Fruit fly (Drosophila melanogaster) whole organism, embryonic: ENCODE results near the gene CG31495.

Experiments
- Antp ChIP-seq: fragments of 200-800 bp; sonication (Bioruptor generic); optimal IDR thresholded peaks from 3 replicates; lab custom pipeline; 2016; ENCODE audit warnings: missing biosample characterization, missing genetic modification characterization
- Bdp1 ChIP-seq: fragments of 200-800 bp; sonication (Bioruptor generic); optimal IDR thresholded peaks from 3 replicates; lab custom pipeline; 2016; ENCODE audit warnings: missing biosample characterization, missing genetic modification characterization
- CG10462 ChIP-seq: fragments of 200-800 bp; sonication (Bioruptor generic); optimal IDR thresholded peaks from 2 replicates; lab custom pipeline; 2016; ENCODE audit warnings: missing biosample characterization, missing genetic modification characterization
- CG10654 ChIP-seq: fragments of 200-800 bp; sonication (Bioruptor generic); optimal IDR thresholded peaks from 2 replicates; lab custom pipeline; 2016; ENCODE audit warnings: missing biosample characterization, missing genetic modification characterization
- CG11504 ChIP-seq: fragments of 200-800 bp; sonication (Bioruptor generic); optimal IDR thresholded peaks from 3 replicates; lab custom pipeline; 2019; ENCODE audit warnings: missing biosample characterization, mild to moderate bottlenecking, missing genetic modification characterization, moderate library complexity
- CG12104 ChIP-seq: fragments of 200-800 bp; sonication (Bioruptor generic); optimal IDR thresholded peaks from 3 replicates; lab custom pipeline; 2016; ENCODE audit warnings: missing biosample characterization, missing genetic modification characterization
- CG12659 ChIP-seq: fragments of 200-800 bp; sonication (Bioruptor generic); optimal IDR thresholded peaks from 3 replicates; lab custom pipeline; 2017; ENCODE audit warnings: mild to moderate bottlenecking, missing biosample characterization, missing genetic modification reagents, missing genetic modification characterization
- CG14014 ChIP-seq: fragments of 200-800 bp; sonication (Bioruptor generic); IDR thresholded peaks from 2 replicates; pipeline ENCODE4 v1.3.6; 2022; ENCODE audit warnings: missing biosample characterization, missing genetic modification characterization
- CG14860 ChIP-seq: fragments of 200-800 bp; sonication (Bioruptor generic); IDR thresholded peaks from 3 replicates; pipeline ENCODE4 v1.3.6; 2022; ENCODE audit warnings: missing biosample characterization, missing genetic modification characterization; ENCODE audit not compliant: partially characterized antibody
- CG17186 ChIP-seq: fragments of 200-800 bp; sonication (Bioruptor generic); optimal IDR thresholded peaks from 3 replicates; lab custom pipeline; 2017; ENCODE audit warnings: missing biosample characterization, missing genetic modification reagents, missing genetic modification characterization
- CG1832 ChIP-seq: fragments of 200-800 bp; sonication (Bioruptor generic); optimal IDR thresholded peaks from 2 replicates; lab custom pipeline; 2017; ENCODE audit warnings: missing biosample characterization, mild to moderate bottlenecking, missing genetic modification characterization, inconsistent platforms
- CG18619 ChIP-seq: fragments of 200-800 bp; sonication (Bioruptor generic); optimal IDR thresholded peaks from 3 replicates; lab custom pipeline; 2017; ENCODE audit warnings: missing biosample characterization, mild to moderate bottlenecking, missing genetic modification characterization
- CG3838 ChIP-seq: fragments of 200-800 bp; sonication (Bioruptor generic); optimal IDR thresholded peaks from 3 replicates; lab custom pipeline; 2016; ENCODE audit warnings: missing biosample characterization, missing genetic modification characterization
- CG4328 ChIP-seq: fragments of 200-800 bp; sonication (Bioruptor generic); optimal IDR thresholded peaks from 3 replicates; lab custom pipeline; 2017; ENCODE audit warnings: missing biosample characterization, missing genetic modification reagents, missing genetic modification characterization
- CG5180 ChIP-seq: fragments of 200-800 bp; sonication (Bioruptor generic); optimal IDR thresholded peaks from 3 replicates; lab custom pipeline; 2017; ENCODE audit warnings: missing biosample characterization, missing genetic modification characterization, mild to moderate bottlenecking, moderate library complexity, missing genetic modification reagents
- CG5953 ChIP-seq: fragments of 200-800 bp; sonication (Bioruptor generic); IDR thresholded peaks from 2 replicates; pipeline ENCODE4 v1.3.6; 2022; ENCODE audit warnings: missing biosample characterization, missing genetic modification characterization
- CG8089 ChIP-seq: fragments of 200-800 bp; sonication (Bioruptor generic); optimal IDR thresholded peaks from 3 replicates; lab custom pipeline; 2016; ENCODE audit warnings: missing biosample characterization, missing genetic modification characterization
- CG8944 ChIP-seq: fragments of 200-800 bp; sonication (Bioruptor generic); optimal IDR thresholded peaks from 3 replicates; lab custom pipeline; 2016; ENCODE audit warnings: missing biosample characterization, missing genetic modification characterization
- CHES-1-like ChIP-seq: fragments of 200-800 bp; sonication (Bioruptor generic); optimal IDR thresholded peaks from 2 replicates; lab custom pipeline; 2016; ENCODE audit warnings: missing biosample characterization, missing genetic modification characterization
- Fer1 ChIP-seq: fragments of 200-800 bp; sonication (Bioruptor generic); optimal IDR thresholded peaks from 2 replicates; lab custom pipeline; 2017; ENCODE audit warnings: missing biosample characterization, mild to moderate bottlenecking, missing genetic modification characterization
- Gsc ChIP-seq: fragments of 200-800 bp; sonication (Bioruptor generic); IDR thresholded peaks from 2 replicates; pipeline ENCODE4 v1.3.6; 2022; ENCODE audit warnings: missing biosample characterization, missing genetic modification characterization
- HLH4C ChIP-seq: fragments of 200-800 bp; sonication (Bioruptor generic); IDR thresholded peaks from 3 replicates; pipeline ENCODE4 v1.3.6; 2022; ENCODE audit warnings: missing biosample characterization, missing genetic modification characterization; ENCODE audit not compliant: partially characterized antibody
- Hey ChIP-seq: fragments of 200-800 bp; sonication (Bioruptor generic); optimal IDR thresholded peaks from 3 replicates; lab custom pipeline; 2018; ENCODE audit warnings: missing biosample characterization, mild to moderate bottlenecking, missing genetic modification characterization
- NFAT ChIP-seq: fragments of 200-800 bp; sonication (Bioruptor generic); IDR thresholded peaks from 2 replicates; pipeline ENCODE4 v1.3.6; 2022; ENCODE audit warnings: missing biosample characterization, missing genetic modification characterization
- Opbp ChIP-seq: fragments of 200-800 bp; sonication (Bioruptor generic); IDR thresholded peaks from 3 replicates; pipeline ENCODE4 v1.3.6; 2022; ENCODE audit warnings: missing biosample characterization, missing genetic modification characterization; ENCODE audit not compliant: partially characterized antibody
- Scr ChIP-seq: fragments of 200-800 bp; sonication (Bioruptor generic); IDR thresholded peaks from 2 replicates; pipeline ENCODE4 v1.3.6; 2022; ENCODE audit warnings: missing biosample characterization, missing genetic modification characterization; ENCODE audit not compliant: partially characterized antibody
- Sin3A ChIP-seq: fragments of >200 bp; optimal IDR thresholded peaks from 2 replicates; lab custom pipeline; 2018
- aop ChIP-seq: fragments of 200-800 bp; sonication (Bioruptor generic); IDR thresholded peaks from 2 replicates; pipeline ENCODE4 v1.3.6; 2022; ENCODE audit warnings: missing biosample characterization, missing genetic modification characterization
- bsh ChIP-seq, 2 experiments: fragments of 200-800 bp; sonication (Bioruptor generic); optimal IDR thresholded peaks; 2 replicates each; lab custom pipeline; 2017 to 2018; ENCODE audit warnings: mild to moderate bottlenecking in 2 of 2, missing biosample characterization in 2 of 2, missing genetic modification characterization in 2 of 2, moderate library complexity in 1 of 2
- caup ChIP-seq: fragments of 200-800 bp; sonication (Bioruptor generic); optimal IDR thresholded peaks from 3 replicates; lab custom pipeline; 2017; ENCODE audit warnings: missing biosample characterization, mild to moderate bottlenecking, missing genetic modification characterization, moderate library complexity; ENCODE audit not compliant: severe bottlenecking
- ci ChIP-seq: fragments of 200-800 bp; sonication (Bioruptor generic); IDR thresholded peaks from 3 replicates; pipeline ENCODE4 v1.3.6; 2022; ENCODE audit warnings: missing biosample characterization, missing genetic modification characterization
- dati ChIP-seq: fragments of 200-800 bp; sonication (Bioruptor generic); IDR thresholded peaks from 2 replicates; pipeline ENCODE4 v1.3.6; 2022; ENCODE audit warnings: missing biosample characterization, missing genetic modification characterization
- dimm ChIP-seq: fragments of 200-800 bp; sonication (Bioruptor generic); IDR thresholded peaks from 2 replicates; pipeline ENCODE4 v1.3.6; 2022; ENCODE audit warnings: missing biosample characterization, missing genetic modification characterization
- disco-r ChIP-seq: fragments of 200-800 bp; sonication (Bioruptor generic); optimal IDR thresholded peaks from 2 replicates; lab custom pipeline; 2016; ENCODE audit warnings: missing biosample characterization, missing genetic modification characterization
- fd3F ChIP-seq: fragments of 200-800 bp; sonication (Bioruptor generic); optimal IDR thresholded peaks from 2 replicates; lab custom pipeline; 2018; ENCODE audit warnings: missing biosample characterization, mild to moderate bottlenecking, missing genetic modification characterization, moderate library complexity
- gce ChIP-seq: fragments of 200-800 bp; sonication (Bioruptor generic); IDR thresholded peaks from 3 replicates; pipeline ENCODE4 v1.3.6; 2022; ENCODE audit warnings: missing biosample characterization, missing genetic modification characterization
- inv ChIP-seq: fragments of 200-800 bp; sonication (Bioruptor generic); IDR thresholded peaks from 2 replicates; pipeline ENCODE4 v1.3.6; 2022; ENCODE audit warnings: missing biosample characterization, missing genetic modification characterization; ENCODE audit not compliant: partially characterized antibody
- knrl ChIP-seq: fragments of 200-800 bp; sonication (Bioruptor generic); IDR thresholded peaks from 3 replicates; pipeline ENCODE4 v1.3.6; 2022; ENCODE audit warnings: missing biosample characterization, missing genetic modification characterization; ENCODE audit not compliant: partially characterized antibody
- otp ChIP-seq: fragments of 200-800 bp; sonication (Bioruptor generic); IDR thresholded peaks from 3 replicates; pipeline ENCODE4, ENCODE4 v1.3.6; 2022; ENCODE audit warnings: missing biosample characterization, missing genetic modification characterization
- p53 ChIP-seq: fragments of 200-800 bp; sonication (Bioruptor generic); optimal IDR thresholded peaks from 2 replicates; lab custom pipeline; 2016; ENCODE audit warnings: missing biosample characterization, missing genetic modification characterization
- pros ChIP-seq: fragments of 200-800 bp; sonication (Bioruptor generic); optimal IDR thresholded peaks from 3 replicates; lab custom pipeline; 2019; ENCODE audit warnings: missing biosample characterization, mild to moderate bottlenecking, missing genetic modification characterization, moderate library complexity
- ro ChIP-seq: fragments of 200-800 bp; sonication (Bioruptor generic); IDR thresholded peaks from 2 replicates; pipeline ENCODE4 v1.3.6; 2022; ENCODE audit warnings: missing biosample characterization, missing genetic modification characterization
- sens ChIP-seq: fragments of 200-800 bp; sonication (Bioruptor generic); peaks from one replicate; lab custom pipeline; 2016; ENCODE audit warnings: missing biosample characterization, missing genetic modification characterization
- sna ChIP-seq: fragments of 200-800 bp; sonication (Bioruptor generic); IDR thresholded peaks from 2 replicates; pipeline ENCODE4 v1.3.6; 2022; ENCODE audit warnings: missing biosample characterization, missing genetic modification characterization; ENCODE audit not compliant: partially characterized antibody
- trh ChIP-seq: fragments of 200-800 bp; sonication (Bioruptor generic); optimal IDR thresholded peaks from 2 replicates; lab custom pipeline; 2016; ENCODE audit warnings: missing biosample characterization, missing genetic modification characterization
- ttk ChIP-seq: fragments of 200-800 bp; sonication (Bioruptor generic); IDR thresholded peaks from 2 replicates; pipeline ENCODE4 v2.1.2; 2022; ENCODE audit warnings: missing biosample characterization, missing genetic modification characterization
- unc-4 ChIP-seq: fragments of 200-800 bp; sonication (Bioruptor generic); IDR thresholded peaks from 2 replicates; pipeline ENCODE4 v1.3.6; 2022; ENCODE audit warnings: missing biosample characterization, missing genetic modification characterization; ENCODE audit not compliant: partially characterized antibody
- vnd ChIP-seq: fragments of 200-800 bp; sonication (Bioruptor generic); IDR thresholded peaks from 3 replicates; pipeline ENCODE4 v1.3.6; 2022; ENCODE audit warnings: missing biosample characterization, missing genetic modification characterization; ENCODE audit not compliant: partially characterized antibody
- wek ChIP-seq: fragments of 200-800 bp; sonication (Bioruptor generic); optimal IDR thresholded peaks from 3 replicates; lab custom pipeline; 2018; ENCODE audit warnings: missing biosample characterization, mild to moderate bottlenecking, missing genetic modification characterization, moderate library complexity
- zen ChIP-seq: fragments of 200-800 bp; sonication (Bioruptor generic); optimal IDR thresholded peaks from 3 replicates; lab custom pipeline; 2018; ENCODE audit warnings: missing biosample characterization, mild to moderate bottlenecking, missing genetic modification characterization, moderate library complexity

The CG31495 gene

DNA sequence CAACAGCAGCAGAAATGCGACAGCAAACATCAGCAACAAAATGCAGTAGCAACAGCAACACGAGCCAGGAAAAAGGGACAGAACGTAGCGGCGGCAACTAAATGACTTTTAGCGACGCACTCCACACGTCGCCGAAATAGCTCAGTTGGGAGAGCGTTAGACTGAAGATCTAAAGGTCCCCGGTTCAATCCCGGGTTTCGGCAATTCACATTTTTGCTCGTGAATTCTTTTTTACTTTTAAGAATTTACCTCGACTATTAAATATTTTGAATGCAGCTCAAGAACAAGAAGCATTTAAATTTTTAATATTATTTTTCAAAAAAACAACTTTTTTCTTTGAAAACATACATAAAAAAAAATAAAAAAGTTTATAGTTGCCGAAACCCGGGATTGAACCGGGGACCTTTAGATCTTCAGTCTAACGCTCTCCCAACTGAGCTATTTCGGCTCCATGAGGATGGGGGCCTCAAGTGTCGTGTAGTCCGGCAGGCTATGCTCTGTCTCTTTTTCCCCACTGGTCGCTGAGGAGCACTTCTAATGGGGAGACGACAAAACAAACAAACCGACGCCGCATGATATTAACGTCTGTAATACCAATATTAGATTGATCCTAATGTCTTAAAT is 41.8 kb downstream of the CG31495 start (continued):
- TF ChIP-seq pros (no peak), zen (tag; lab: Kevin White, UChicago) (no peak), dati (GFP tag; lab: Robert Waterston, UW) (no peak), CG12659 (GFP tag; lab: Kevin White, UChicago) (no peak), ro (GFP tag; lab: Robert Waterston, UW) (no peak), wek (no peak), CG5180 (GFP tag; lab: Kevin White, UChicago) (no peak), Fer1 (GFP tag; lab: Kevin White, UChicago) (no peak), Antp (no peak), bsh (GFP tag; optimal IDR thresholded peaks at IDR 0.05; lab: Kevin White, UChicago) (no peak), CG11504 (tag; lab: Kevin White, UChicago) (peak; percentile 18), CG3838 (no peak), CG14860 (GFP tag; lab: Robert Waterston, UW) (peak; percentile 75), dimm (GFP tag; lab: Robert Waterston, UW) (no peak), gce (GFP tag; lab: Robert Waterston, UW) (no peak), CG18619 (GFP tag; lab: Kevin White, UChicago) (no peak), ttk (no peak), Hey (no peak), aop (GFP tag; lab: Robert Waterston, UW) (peak; percentile 43; the same call in 1 of the 2 replicates), knrl (peak; percentile 63), trh (GFP tag; lab: Kevin White, UChicago) (no peak), CG10654 (no peak), CG8089 (GFP tag; lab: Kevin White, UChicago) (no peak), sna (GFP tag; lab: Robert Waterston, UW) (peak; percentile 67), caup (GFP tag; lab: Kevin White, UChicago) (no peak), vnd (GFP tag; lab: Robert Waterston, UW) (peak; percentile 65), unc-4 (GFP tag; lab: Robert Waterston, UW) (peak; percentile 36; the same call in 1 of the 2 replicates), CG5953 (GFP tag; lab: Robert Waterston, UW) (no peak), p53 (GFP tag; lab: Kevin White, UChicago) (no peak), CG10462 (GFP tag; lab: Kevin White, UChicago) (no peak), CG14014 (GFP tag; lab: Robert Waterston, UW) (no peak), sens (GFP tag; lab: Kevin White, UChicago) (peak; percentile 45), HLH4C (GFP tag; lab: Robert Waterston, UW) (peak; percentile 66), CG12104 (no peak), CG1832 (GFP tag; lab: Kevin White, UChicago) (peak; percentile 27), ci (GFP tag; lab: Robert Waterston, UW) (0 out of 3 replicates have a peak, but pooled peaks have one; percentile 12), CHES-1-like (GFP tag; lab: Kevin White, UChicago) (no peak), NFAT (GFP tag; lab: Robert Waterston, UW) (no peak), CG8944 (GFP tag; lab: Kevin White, UChicago) (no peak), Opbp (GFP tag; lab: Robert Waterston, UW) (peak; percentile 74; the same call in 2 of the 3 replicates), Scr (peak; percentile 71), Sin3A (lab: Kevin White, UChicago) (no peak), inv (GFP tag; lab: Robert Waterston, UW) (peak; percentile 35; the same call in 1 of the 2 replicates), fd3F (no peak), disco-r (GFP tag; lab: Kevin White, UChicago) (no peak), otp (GFP tag; lab: Robert Waterston, UW) (no peak), Gsc (GFP tag; lab: Robert Waterston, UW) (no peak), CG4328 (GFP tag; lab: Kevin White, UChicago) (no peak), Bdp1 (GFP tag; lab: Kevin White, UChicago) (peak; percentile 97), CG17186 (no peak)
